Fruit fly (Drosophila melanogaster) whole organism, embryonic: ENCODE measurements around the gene CG34281.

Experiments
- Asciz ChIP-seq: fragments of 200-800 bp; sonication (Bioruptor generic); optimal IDR thresholded peaks from 2 replicates; lab custom pipeline; 2017; ENCODE audit warnings: missing biosample characterization, mild to moderate bottlenecking, missing genetic modification characterization, missing genetic modification reagents
- Bdp1 ChIP-seq: fragments of 200-800 bp; sonication (Bioruptor generic); optimal IDR thresholded peaks from 3 replicates; lab custom pipeline; 2016; ENCODE audit warnings: missing biosample characterization, missing genetic modification characterization
- Bgb ChIP-seq: fragments of 200-800 bp; sonication (Bioruptor generic); IDR thresholded peaks from 2 replicates; pipeline ENCODE4 v1.3.6; 2022; ENCODE audit warnings: missing biosample characterization, missing genetic modification characterization; ENCODE audit not compliant: partially characterized antibody
- CG1024 ChIP-seq: fragments of 200-800 bp; sonication (Bioruptor generic); IDR thresholded peaks from 2 replicates; pipeline ENCODE4 v1.3.6; 2022; ENCODE audit warnings: missing biosample characterization, missing genetic modification characterization
- CG10267 ChIP-seq: fragments of 200-800 bp; sonication (Bioruptor generic); optimal IDR thresholded peaks from 2 replicates; lab custom pipeline; 2018; ENCODE audit warnings: missing biosample characterization, mild to moderate bottlenecking, missing genetic modification characterization, moderate library complexity
- CG10431 ChIP-seq: fragments of 200-800 bp; sonication (Bioruptor generic); optimal IDR thresholded peaks from 3 replicates; lab custom pipeline; 2018; ENCODE audit warnings: missing biosample characterization, mild to moderate bottlenecking, missing genetic modification characterization
- CG10979 ChIP-seq: fragments of 200-800 bp; sonication (Bioruptor generic); optimal IDR thresholded peaks from 2 replicates; lab custom pipeline; 2018; ENCODE audit warnings: missing biosample characterization, mild to moderate bottlenecking, missing genetic modification characterization, moderate library complexity
- CG13775 ChIP-seq: fragments of 200-800 bp; sonication (Bioruptor generic); optimal IDR thresholded peaks from 3 replicates; lab custom pipeline; 2017; ENCODE audit warnings: missing biosample characterization, mild to moderate bottlenecking, missing genetic modification characterization
- CG1529 ChIP-seq: fragments of 200-800 bp; sonication (Bioruptor generic); optimal IDR thresholded peaks from 3 replicates; lab custom pipeline; 2018; ENCODE audit warnings: missing biosample characterization, missing genetic modification characterization
- CG16813 ChIP-seq: fragments of 200-800 bp; sonication (Bioruptor generic); IDR thresholded peaks from 3 replicates; pipeline ENCODE4 v1.3.6; 2022; ENCODE audit warnings: missing biosample characterization, missing genetic modification characterization; ENCODE audit not compliant: partially characterized antibody
- CG2199 ChIP-seq: fragments of 200-800 bp; sonication (Bioruptor generic); IDR thresholded peaks from 3 replicates; pipeline ENCODE4 v1.3.6; 2022; ENCODE audit warnings: missing biosample characterization, missing genetic modification characterization
- CG4707 ChIP-seq: fragments of 200-800 bp; sonication (Bioruptor generic); optimal IDR thresholded peaks from 2 replicates; lab custom pipeline; 2018; ENCODE audit warnings: missing biosample characterization, mild to moderate bottlenecking, missing genetic modification characterization, moderate library complexity
- CG6791 ChIP-seq: fragments of 200-800 bp; sonication (Bioruptor generic); IDR thresholded peaks from 3 replicates; pipeline ENCODE4 v1.3.6; 2022; ENCODE audit warnings: missing biosample characterization, missing genetic modification characterization; ENCODE audit not compliant: partially characterized antibody
- CG7963 ChIP-seq: fragments of 200-800 bp; sonication (Bioruptor generic); IDR thresholded peaks from 3 replicates; pipeline ENCODE4 v1.3.6; 2022; ENCODE audit warnings: missing biosample characterization, missing genetic modification characterization; ENCODE audit not compliant: partially characterized antibody
- CG9817 ChIP-seq: fragments of 200-800 bp; sonication (Bioruptor generic); optimal IDR thresholded peaks from 2 replicates; lab custom pipeline; 2018; ENCODE audit warnings: missing biosample characterization, mild to moderate bottlenecking, missing genetic modification characterization, moderate library complexity
- HHEX ChIP-seq: fragments of 200-800 bp; sonication (Bioruptor generic); optimal IDR thresholded peaks from 3 replicates; lab custom pipeline; 2017; ENCODE audit warnings: missing biosample characterization, mild to moderate bottlenecking, missing genetic modification characterization, missing genetic modification reagents
- HLH4C ChIP-seq: fragments of 200-800 bp; sonication (Bioruptor generic); IDR thresholded peaks from 3 replicates; pipeline ENCODE4 v1.3.6; 2022; ENCODE audit warnings: missing biosample characterization, missing genetic modification characterization; ENCODE audit not compliant: partially characterized antibody
- Opbp ChIP-seq: fragments of 200-800 bp; sonication (Bioruptor generic); IDR thresholded peaks from 3 replicates; pipeline ENCODE4 v1.3.6; 2022; ENCODE audit warnings: missing biosample characterization, missing genetic modification characterization; ENCODE audit not compliant: partially characterized antibody
- Sox100B ChIP-seq: fragments of 200-800 bp; sonication (Bioruptor generic); optimal IDR thresholded peaks from 3 replicates; lab custom pipeline; 2018; ENCODE audit warnings: missing biosample characterization, mild to moderate bottlenecking, missing genetic modification characterization
- ap ChIP-seq: fragments of 200-800 bp; sonication (Bioruptor generic); IDR thresholded peaks from 2 replicates; pipeline ENCODE4 v1.3.6; 2022; ENCODE audit warnings: missing biosample characterization, missing genetic modification characterization
- ato ChIP-seq: fragments of 200-800 bp; sonication (Bioruptor generic); IDR thresholded peaks from 2 replicates; pipeline ENCODE4 v1.3.6; 2022; ENCODE audit warnings: missing biosample characterization, missing genetic modification characterization; ENCODE audit not compliant: partially characterized antibody
- cad ChIP-seq: fragments of >200 bp; optimal IDR thresholded peaks from 2 replicates; lab custom pipeline; 2017; ENCODE audit warnings: missing biosample characterization, missing genetic modification characterization
- cg ChIP-seq: fragments of 200-800 bp; sonication (Bioruptor generic); optimal IDR thresholded peaks from 3 replicates; lab custom pipeline; 2019; ENCODE audit warnings: missing biosample characterization, mild to moderate bottlenecking, missing genetic modification characterization, moderate library complexity
- chif ChIP-seq, 2 experiments: fragments of 200-800 bp; sonication (Bioruptor generic); optimal IDR thresholded peaks; 3 replicates each; lab custom pipeline; 2016; ENCODE audit warnings: missing biosample characterization in 2 of 2, missing genetic modification characterization in 2 of 2
- dpn ChIP-seq, 2 experiments: fragments of 200-800 bp; sonication (Bioruptor generic); optimal IDR thresholded peaks; 3 replicates each; lab custom pipeline; 2016; ENCODE audit warnings: missing biosample characterization in 2 of 2, missing genetic modification characterization in 2 of 2
- fd102C ChIP-seq: fragments of 200-800 bp; sonication (Bioruptor generic); optimal IDR thresholded peaks from 2 replicates; lab custom pipeline; 2018; ENCODE audit warnings: missing biosample characterization, mild to moderate bottlenecking, missing genetic modification characterization, moderate library complexity
- insv ChIP-seq, 2 experiments: fragments of 200-800 bp; sonication (Bioruptor generic); optimal IDR thresholded peaks; 3 replicates each; lab custom pipeline; 2016 to 2018; ENCODE audit warnings: missing biosample characterization in 2 of 2, missing genetic modification characterization in 2 of 2
- kah ChIP-seq: fragments of 200-800 bp; sonication (Bioruptor generic); optimal IDR thresholded peaks from 2 replicates; lab custom pipeline; 2018; ENCODE audit warnings: missing biosample characterization, mild to moderate bottlenecking, missing genetic modification characterization
- nerfin-2 ChIP-seq: fragments of 200-800 bp; sonication (Bioruptor generic); IDR thresholded peaks from 2 replicates; pipeline ENCODE4 v1.3.6; 2022; ENCODE audit warnings: missing biosample characterization, missing genetic modification characterization; ENCODE audit not compliant: partially characterized antibody
- odd ChIP-seq: fragments of 200-800 bp; sonication (Bioruptor generic); optimal IDR thresholded peaks from 2 replicates; lab custom pipeline; 2017; ENCODE audit warnings: missing biosample characterization, mild to moderate bottlenecking, missing genetic modification characterization
- vvl ChIP-seq: fragments of 200-800 bp; sonication (Bioruptor generic); IDR thresholded peaks from 2 replicates; pipeline ENCODE4 v1.3.6; 2022; ENCODE audit warnings: missing biosample characterization, missing genetic modification characterization

Gene CG34281

DNA sequence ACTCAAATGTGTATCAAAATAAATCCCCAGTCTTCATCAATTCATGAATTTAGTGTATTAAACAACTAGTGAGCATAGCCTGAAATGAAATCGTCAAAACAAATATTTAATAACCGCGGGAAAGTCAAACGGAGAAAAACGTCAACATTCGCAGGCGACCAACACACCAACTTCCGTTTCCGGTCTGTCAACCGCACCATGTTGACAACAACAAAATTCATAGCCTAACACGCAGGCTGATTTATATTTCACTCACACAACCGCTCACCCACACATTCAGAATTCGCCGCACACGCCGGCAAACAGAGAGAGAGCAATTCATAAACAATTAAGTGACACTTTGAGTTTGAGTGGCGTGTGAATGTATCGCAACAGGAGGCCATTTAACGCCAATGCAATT is 42.4 kb downstream of the CG34281 start (continued):
- 0 out of 2 replicates have a peak, but pooled peaks have one; percentile 21 for TF ChIP-seq ap
- peak; percentile 38 for TF ChIP-seq Asciz (GFP tag; lab: Kevin White, UChicago)
- peak; percentile 27 for TF ChIP-seq CG10431
- peak; percentile 41 for TF ChIP-seq CG10979
- TF ChIP-seq CG1024, result no peak
- 0 out of 3 replicates have a peak, but pooled peaks have one; percentile 76 for TF ChIP-seq CG2199 (GFP tag; lab: Robert Waterston, UW)
- no peak for TF ChIP-seq chif (GFP tag; optimal IDR thresholded peaks at IDR 0.05; lab: Kevin White, UChicago)
- TF ChIP-seq CG10267, result peak; percentile 10
- TF ChIP-seq cg (GFP tag; lab: Kevin White, UChicago), result peak; percentile 48
- peak; percentile 39 for TF ChIP-seq CG13775
- TF ChIP-seq HHEX (GFP tag; lab: Kevin White, UChicago), result peak; percentile 24
- no peak for TF ChIP-seq kah
- peak; percentile 10 for TF ChIP-seq CG9817
- TF ChIP-seq vvl, result 0 out of 2 replicates have a peak, but pooled peaks have one; percentile 20
- peak; percentile 82 for TF ChIP-seq fd102C (GFP tag; lab: Kevin White, UChicago)
- TF ChIP-seq Sox100B (GFP tag; lab: Kevin White, UChicago), result peak; percentile 30
- TF ChIP-seq CG4707 (GFP tag; lab: Kevin White, UChicago), result peak; percentile 47
- peak; percentile 37 for TF ChIP-seq CG1529
- TF ChIP-seq insv (GFP tag; optimal IDR thresholded peaks at IDR 0.05; lab: Kevin White, UChicago), result no peak

DNA sequence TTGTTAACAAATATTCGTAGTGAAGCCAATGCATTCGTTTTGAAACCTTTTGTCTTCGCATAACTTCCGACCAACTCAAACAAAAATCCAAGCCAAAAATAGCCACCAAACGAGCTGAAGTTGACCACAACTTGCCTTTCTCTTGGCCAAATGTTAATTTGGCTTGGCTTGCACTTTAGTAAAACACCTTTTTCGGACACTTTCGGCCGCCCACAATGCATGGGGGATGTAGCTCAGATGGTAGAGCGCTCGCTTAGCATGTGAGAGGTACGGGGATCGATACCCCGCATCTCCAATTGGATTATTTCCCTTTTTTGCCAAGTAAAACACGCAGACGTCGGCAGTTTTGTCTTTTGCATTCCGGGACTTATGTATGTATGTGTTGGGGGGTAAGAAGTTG is 44.2 kb downstream of the CG34281 start:
- TF ChIP-seq CG6791 (GFP tag; lab: Robert Waterston, UW) (peak; percentile 48; the same call in 1 of the 3 replicates), CG7963 (GFP tag; lab: Robert Waterston, UW) (0 out of 3 replicates have a peak, but pooled peaks have one; percentile 17), Opbp (GFP tag; lab: Robert Waterston, UW) (0 out of 3 replicates have a peak, but pooled peaks have one; percentile 13), CG16813 (GFP tag; lab: Robert Waterston, UW) (peak; percentile 47; the same call in 1 of the 3 replicates), Bgb (GFP tag; lab: Robert Waterston, UW) (0 out of 2 replicates have a peak, but pooled peaks have one; percentile 18), cad (GFP tag; lab: Kevin White, UChicago) (no peak), nerfin-2 (GFP tag; lab: Robert Waterston, UW) (0 out of 2 replicates have a peak, but pooled peaks have one; percentile 27), dpn (GFP tag; optimal IDR thresholded peaks at IDR 0.05; lab: Kevin White, UChicago) (no peak), HLH4C (GFP tag; lab: Robert Waterston, UW) (0 out of 3 replicates have a peak, but pooled peaks have one; percentile 48), odd (GFP tag; lab: Kevin White, UChicago) (no peak), Bdp1 (GFP tag; lab: Kevin White, UChicago) (peak; percentile 89), ato (GFP tag; lab: Robert Waterston, UW) (0 out of 2 replicates have a peak, but pooled peaks have one; percentile 12)
